Worm (Caenorhabditis elegans): ENCODE results near the gene R01E6.2.
A peak's percentile ranks its signal among the peaks of the same experiment; 100 is the strongest.

R01E6.2 gene

ce11 chrX:13536759-13537158, 29.6 kb downstream of the R01E6.2 start, which contains the start of gene R01E6.5:
Gene R01E6.5 (plus strand): TSS chrX:13537059.
- TF ChIP-seq cnd-1 (tag; optimal IDR thresholded peaks at IDR 0.05) (no peak), hlh-1 (tag; optimal IDR thresholded peaks at IDR 0.05) (no peak), ham-2 (GFP tag; optimal IDR thresholded peaks at IDR 0.05) (no peak), sem-2 (GFP tag; optimal IDR thresholded peaks at IDR 0.05) (no peak), unc-62 (GFP tag; optimal IDR thresholded peaks at IDR 0.05) (no peak), mls-2 (tag; optimal IDR thresholded peaks at IDR 0.05) (no peak), lin-13 (tag; optimal IDR thresholded peaks at IDR 0.05) (no peak), snpc-4 (tag; optimal IDR thresholded peaks at IDR 0.05) (no peak), mep-1 (tag; optimal IDR thresholded peaks at IDR 0.05) (no peak), nhr-76 (tag; optimal IDR thresholded peaks at IDR 0.05) (no peak), mab-5 (tag; optimal IDR thresholded peaks at IDR 0.05) (no peak)

ce11 chrX:13532424-13533309, 33.7 kb downstream of the R01E6.2 start, which contains the start of gene acr-12:
Gene acr-12 (plus strand): TSS chrX:13532853.
- peak; percentile 97 for TF ChIP-seq ces-1 (GFP tag; optimal IDR thresholded peaks at IDR 0.05)
- TF ChIP-seq mls-2 (tag; optimal IDR thresholded peaks at IDR 0.05) = peak; percentile 27
- no peak for TF ChIP-seq bed-3 (GFP tag; optimal IDR thresholded peaks at IDR 0.05)

ce11 chrX:13530015-13530778, 36.1 kb downstream of the R01E6.2 start:
- no peak for TF ChIP-seq M03D4.4 (tag; optimal IDR thresholded peaks at IDR 0.05)
- TF ChIP-seq elt-1 (tag; optimal IDR thresholded peaks at IDR 0.05; ENCODE audit: borderline replicate concordance, insufficient read depth) = no peak
- TF ChIP-seq mep-1 (tag; optimal IDR thresholded peaks at IDR 0.05) = no peak
- TF ChIP-seq pha-4 (tag; optimal IDR thresholded peaks at IDR 0.05) = no peak
- TF ChIP-seq ztf-11 (tag; optimal IDR thresholded peaks at IDR 0.05) = no peak
- TF ChIP-seq unc-120 (tag; optimal IDR thresholded peaks at IDR 0.05; ENCODE audit: poor library complexity, severe bottlenecking) = no peak
- no peak for TF ChIP-seq ceh-39 (tag; optimal IDR thresholded peaks at IDR 0.05)
- no peak for TF ChIP-seq bed-3 (GFP tag; optimal IDR thresholded peaks at IDR 0.05)
- TF ChIP-seq unc-39 (tag; optimal IDR thresholded peaks at IDR 0.05) = no peak
- TF ChIP-seq nhr-237 (tag; optimal IDR thresholded peaks at IDR 0.05) = no peak
- TF ChIP-seq hlh-1 (tag; optimal IDR thresholded peaks at IDR 0.05) = no peak
- TF ChIP-seq nhr-2 (tag; optimal IDR thresholded peaks at IDR 0.05) = no peak
- no peak for TF ChIP-seq unc-62 (GFP tag; optimal IDR thresholded peaks at IDR 0.05)
- no peak for TF ChIP-seq nhr-12 (tag; optimal IDR thresholded peaks at IDR 0.05)
- TF ChIP-seq cnd-1 (tag; optimal IDR thresholded peaks at IDR 0.05) = no peak

- peak; percentile 4 for TF ChIP-seq elt-1 (tag; optimal IDR thresholded peaks at IDR 0.05; ENCODE audit: borderline replicate concordance, insufficient read depth)
- TF ChIP-seq M03D4.4 (tag; optimal IDR thresholded peaks at IDR 0.05) = no peak
These were observed 37.7 kb downstream of the R01E6.2 start, which contains the start of gene F18H3.4 for ce11 chrX:13528630-13529138. Gene F18H3.4 (plus strand): TSS chrX:13529088.

ce11 chrX:13527347-13528092, 38.8 kb downstream of the R01E6.2 start, which contains the start of gene pab-2:
Gene pab-2 (minus strand): TSS chrX:13527415.
- TF ChIP-seq sptf-1 (tag; optimal IDR thresholded peaks at IDR 0.05) (peak; percentile 84), ceh-39 (tag; optimal IDR thresholded peaks at IDR 0.05) (peak; percentile 21), drap-1 (GFP tag; optimal IDR thresholded peaks at IDR 0.05) (peak; percentile 57), bed-3 (GFP tag; optimal IDR thresholded peaks at IDR 0.05) (no peak), mls-2 (tag; optimal IDR thresholded peaks at IDR 0.05) (peak; percentile 4), nhr-237 (tag; optimal IDR thresholded peaks at IDR 0.05) (peak; percentile 29), elt-3 (tag; optimal IDR thresholded peaks at IDR 0.05) (no peak), unc-62 (GFP tag; optimal IDR thresholded peaks at IDR 0.05) (peak; percentile 83), flh-1 (GFP tag; optimal IDR thresholded peaks at IDR 0.05) (no peak), lsy-2 (tag; optimal IDR thresholded peaks at IDR 0.05) (peak; percentile 44), ztf-11 (tag; optimal IDR thresholded peaks at IDR 0.05) (peak; percentile 42), nhr-2 (tag; optimal IDR thresholded peaks at IDR 0.05) (peak; percentile 11), hlh-1 (tag; optimal IDR thresholded peaks at IDR 0.05) (peak; percentile 70), nhr-76 (tag; optimal IDR thresholded peaks at IDR 0.05) (no peak), ham-2 (GFP tag; optimal IDR thresholded peaks at IDR 0.05) (peak; percentile 97), ces-1 (GFP tag; optimal IDR thresholded peaks at IDR 0.05) (peak; percentile 38), lin-13 (tag; optimal IDR thresholded peaks at IDR 0.05) (peak; percentile 31), zip-8 (tag; optimal IDR thresholded peaks at IDR 0.05) (no peak), tbx-8 (GFP tag; optimal IDR thresholded peaks at IDR 0.05) (no peak), pha-4 (tag; optimal IDR thresholded peaks at IDR 0.05) (peak; percentile 86), M03D4.4 (tag; optimal IDR thresholded peaks at IDR 0.05) (peak; percentile 66), unc-120 (tag; optimal IDR thresholded peaks at IDR 0.05; ENCODE audit: poor library complexity, severe bottlenecking) (peak; percentile 99), cnd-1 (tag; optimal IDR thresholded peaks at IDR 0.05) (peak; percentile 41), mep-1 (tag; optimal IDR thresholded peaks at IDR 0.05) (peak; percentile 37)
